Fruit fly (Drosophila melanogaster): ENCODE data around the gene Nepl5.

The Nepl5 gene

dm6 chr2L:6350984-6351808 lies 29.9 kb upstream of the Nepl5 start, which contains the start of gene CG9498 (continued):
- TF ChIP-seq CrebA (GFP tag; optimal IDR thresholded peaks at IDR 0.05; ENCODE audit: borderline replicate concordance) = no peak
- TF ChIP-seq br (GFP tag; optimal IDR thresholded peaks at IDR 0.05) = no peak
- TF ChIP-seq psq (GFP tag; optimal IDR thresholded peaks at IDR 0.05) = no peak
- no peak for TF ChIP-seq h (GFP tag; optimal IDR thresholded peaks at IDR 0.05)
- TF ChIP-seq HLH106 (tag; optimal IDR thresholded peaks at IDR 0.05) = peak; percentile 0
- TF ChIP-seq pan (optimal IDR thresholded peaks at IDR 0.05) = no peak
- no peak for TF ChIP-seq Dfd (GFP tag; optimal IDR thresholded peaks at IDR 0.05)
- peak in 1 of 2 experiments; percentile 74 for TF ChIP-seq foxo (GFP tag; optimal IDR thresholded peaks at IDR 0.05)
- TF ChIP-seq sv (GFP tag; optimal IDR thresholded peaks at IDR 0.05) = peak; percentile 24
- no peak for TF ChIP-seq sage (GFP tag; optimal IDR thresholded peaks at IDR 0.05)
- no peak for TF ChIP-seq dl (GFP tag; optimal IDR thresholded peaks at IDR 0.05; ENCODE audit: insufficient read depth in 1 of 2, partially characterized antibody in 2 of 2)
- TF ChIP-seq dsf (GFP tag; optimal IDR thresholded peaks at IDR 0.05; ENCODE audit: borderline replicate concordance) = no peak
- TF ChIP-seq Dif (GFP tag; optimal IDR thresholded peaks at IDR 0.05; ENCODE audit: partially characterized antibody) = no peak
- no peak for TF ChIP-seq jim (GFP tag; optimal IDR thresholded peaks at IDR 0.05)
- TF ChIP-seq Myc (optimal IDR thresholded peaks at IDR 0.05) = no peak
- TF ChIP-seq OdsH (GFP tag; optimal IDR thresholded peaks at IDR 0.05) = peak; percentile 47
- no peak for TF ChIP-seq Mio (GFP tag; optimal IDR thresholded peaks at IDR 0.05)

- TF ChIP-seq br (GFP tag; optimal IDR thresholded peaks at IDR 0.05) = peak; percentile 14
- peak; percentile 53 for TF ChIP-seq sv (GFP tag; optimal IDR thresholded peaks at IDR 0.05)
- TF ChIP-seq CG32264 (GFP tag; optimal IDR thresholded peaks at IDR 0.05) = no peak
- peak; percentile 29 for TF ChIP-seq HLH106 (tag; optimal IDR thresholded peaks at IDR 0.05)
- no peak for TF ChIP-seq GATAd (GFP tag; optimal IDR thresholded peaks at IDR 0.05)
- peak; percentile 5 for TF ChIP-seq psq (GFP tag; optimal IDR thresholded peaks at IDR 0.05)
- peak in 1 of 2 experiments; percentile 71 for TF ChIP-seq foxo (GFP tag; optimal IDR thresholded peaks at IDR 0.05)
- peak; percentile 43 for TF ChIP-seq fru (GFP tag; optimal IDR thresholded peaks at IDR 0.05)
- peak; percentile 18 for TF ChIP-seq OdsH (GFP tag; optimal IDR thresholded peaks at IDR 0.05)
- TF ChIP-seq h (GFP tag; optimal IDR thresholded peaks at IDR 0.05) = peak; percentile 66
- TF ChIP-seq rgr (GFP tag; optimal IDR thresholded peaks at IDR 0.05) = peak; percentile 45
- peak; percentile 36 for TF ChIP-seq ey (GFP tag; optimal IDR thresholded peaks at IDR 0.05)
- TF ChIP-seq Myc (optimal IDR thresholded peaks at IDR 0.05) = no peak
These were observed 29.3 kb upstream of the Nepl5 start for dm6 chr2L:6351809-6352182.

- no peak for TF ChIP-seq CrebA (GFP tag; optimal IDR thresholded peaks at IDR 0.05; ENCODE audit: borderline replicate concordance)
- no peak for TF ChIP-seq tai (GFP tag; optimal IDR thresholded peaks at IDR 0.05)
- TF ChIP-seq Dif (GFP tag; optimal IDR thresholded peaks at IDR 0.05; ENCODE audit: partially characterized antibody) = no peak
- no peak for TF ChIP-seq Hr83 (GFP tag; optimal IDR thresholded peaks at IDR 0.05; ENCODE audit: poor library complexity, severe bottlenecking)
- no peak for TF ChIP-seq Rel (GFP tag; optimal IDR thresholded peaks at IDR 0.05)
- TF ChIP-seq Rel (tag; optimal IDR thresholded peaks at IDR 0.05) = no peak
- TF ChIP-seq Dfd (GFP tag; optimal IDR thresholded peaks at IDR 0.05) = no peak
- no peak for TF ChIP-seq lola (GFP tag; optimal IDR thresholded peaks at IDR 0.05)
- TF ChIP-seq Abd-B (GFP tag; optimal IDR thresholded peaks at IDR 0.05) = no peak
- TF ChIP-seq dmrt93B (GFP tag; optimal IDR thresholded peaks at IDR 0.05) = no peak
These were observed 26.8 kb upstream of the Nepl5 start, which contains the start of gene ppk7 for dm6 chr2L:6354231-6354630. Gene ppk7, minus strand, starts transcription at chr2L:6354331.

dm6 chr2L:6354656-6355055 lies 26.4 kb upstream of the Nepl5 start, which contains the start of gene ppk14:
Gene ppk14, plus strand, starts transcription at chr2L:6354956.
- TF ChIP-seq CrebA (GFP tag; optimal IDR thresholded peaks at IDR 0.05; ENCODE audit: borderline replicate concordance) (no peak), Rel (GFP tag; optimal IDR thresholded peaks at IDR 0.05) (no peak), Rel (tag; optimal IDR thresholded peaks at IDR 0.05) (no peak), dmrt93B (GFP tag; optimal IDR thresholded peaks at IDR 0.05) (no peak), fru (GFP tag; optimal IDR thresholded peaks at IDR 0.05) (no peak), jim (GFP tag; optimal IDR thresholded peaks at IDR 0.05) (no peak)

dm6 chr2L:6356134-6356533 lies 24.9 kb upstream of the Nepl5 start:
- TF ChIP-seq tai (GFP tag; optimal IDR thresholded peaks at IDR 0.05) (no peak), Vsx2 (GFP tag; optimal IDR thresholded peaks at IDR 0.05; ENCODE audit: partially characterized antibody) (no peak), fru (GFP tag; optimal IDR thresholded peaks at IDR 0.05) (no peak), N (GFP tag; optimal IDR thresholded peaks at IDR 0.05) (no peak), woc (GFP tag; optimal IDR thresholded peaks at IDR 0.05) (no peak), ey (GFP tag; optimal IDR thresholded peaks at IDR 0.05) (no peak), usp (GFP tag; optimal IDR thresholded peaks at IDR 0.05) (no peak), Hr78 (GFP tag; optimal IDR thresholded peaks at IDR 0.05) (no peak), Dif (GFP tag; optimal IDR thresholded peaks at IDR 0.05; ENCODE audit: partially characterized antibody) (no peak), CrebA (GFP tag; optimal IDR thresholded peaks at IDR 0.05; ENCODE audit: borderline replicate concordance) (no peak), br (GFP tag; optimal IDR thresholded peaks at IDR 0.05) (no peak)
